Worm (Caenorhabditis elegans) whole organism, mixed stage, embryonic: Measurements from ENCODE around the gene srh-247.

Experiments
- elt-3 ChIP-seq: fragments of 150-350 bp; optimal IDR thresholded peaks from 2 replicates; lab custom pipeline; 2014; ENCODE audit warnings: missing biosample characterization, missing genetic modification characterization
- lin-13 ChIP-seq: fragments of 150-350 bp; optimal IDR thresholded peaks from 2 replicates; lab custom pipeline; 2014; ENCODE audit warnings: missing biosample characterization, missing genetic modification characterization
- lsy-2 ChIP-seq: fragments of 150-350 bp; optimal IDR thresholded peaks from 2 replicates; lab custom pipeline; 2014; ENCODE audit warnings: missing biosample characterization, missing genetic modification characterization
- nhr-28 ChIP-seq: fragments of 150-350 bp; optimal IDR thresholded peaks from 2 replicates; lab custom pipeline; 2014; ENCODE audit warnings: missing biosample characterization, missing genetic modification characterization
- nhr-76 ChIP-seq: sonication (generic microtip); optimal IDR thresholded peaks from 2 replicates; lab custom pipeline; 2017; ENCODE audit warnings: missing biosample characterization, missing genetic modification characterization
- pha-4 ChIP-seq: fragments of 150-350 bp; optimal IDR thresholded peaks from 2 replicates; lab custom pipeline; 2018; ENCODE audit warnings: missing biosample characterization, missing genetic modification reagents, missing genetic modification characterization
- snpc-4 ChIP-seq: fragments of 150-350 bp; optimal IDR thresholded peaks from 2 replicates; lab custom pipeline; 2014; ENCODE audit warnings: missing biosample characterization, missing genetic modification characterization
- sptf-1 ChIP-seq: sonication (generic microtip); optimal IDR thresholded peaks from 2 replicates; lab custom pipeline; 2017; ENCODE audit warnings: mild to moderate bottlenecking, missing genetic modification characterization, moderate library complexity, missing compliant biosample characterization

DNA sequence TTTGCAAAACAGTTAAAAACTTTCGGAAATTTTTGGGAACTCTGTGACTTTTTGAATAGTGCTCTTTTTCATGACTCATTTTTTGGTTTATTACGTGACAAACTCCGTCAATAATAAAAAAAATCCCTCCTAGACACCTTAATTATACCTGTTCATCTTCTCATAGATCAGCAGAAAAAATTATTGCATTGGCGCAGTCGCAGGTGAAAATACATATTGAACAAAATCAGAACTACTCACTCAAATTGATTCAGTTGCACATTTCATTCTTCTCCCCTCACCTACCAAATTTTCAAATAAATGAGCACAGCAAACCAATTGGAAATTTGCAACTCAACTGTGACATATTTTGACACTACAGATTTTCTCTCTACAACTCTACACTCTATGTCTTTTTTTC is 41.0 kb downstream of the srh-247 start, which contains the start of gene srh-127:
- TF ChIP-seq nhr-28 (tag; lab: Kevin White, UChicago) (no peak), pha-4 (tag; lab: Kevin White, UChicago) (no peak), lin-13 (tag; lab: Kevin White, UChicago) (no peak), elt-3 (tag; lab: Kevin White, UChicago) (no peak), sptf-1 (tag; lab: Kevin White, UChicago) (no peak), lsy-2 (tag; lab: Kevin White, UChicago) (no peak), nhr-76 (tag; lab: Kevin White, UChicago) (no peak), snpc-4 (tag; lab: Kevin White, UChicago) (no peak)
